Fruit fly (Drosophila melanogaster): Measurements from ENCODE around the gene COX8.

The COX8 gene

DNA sequence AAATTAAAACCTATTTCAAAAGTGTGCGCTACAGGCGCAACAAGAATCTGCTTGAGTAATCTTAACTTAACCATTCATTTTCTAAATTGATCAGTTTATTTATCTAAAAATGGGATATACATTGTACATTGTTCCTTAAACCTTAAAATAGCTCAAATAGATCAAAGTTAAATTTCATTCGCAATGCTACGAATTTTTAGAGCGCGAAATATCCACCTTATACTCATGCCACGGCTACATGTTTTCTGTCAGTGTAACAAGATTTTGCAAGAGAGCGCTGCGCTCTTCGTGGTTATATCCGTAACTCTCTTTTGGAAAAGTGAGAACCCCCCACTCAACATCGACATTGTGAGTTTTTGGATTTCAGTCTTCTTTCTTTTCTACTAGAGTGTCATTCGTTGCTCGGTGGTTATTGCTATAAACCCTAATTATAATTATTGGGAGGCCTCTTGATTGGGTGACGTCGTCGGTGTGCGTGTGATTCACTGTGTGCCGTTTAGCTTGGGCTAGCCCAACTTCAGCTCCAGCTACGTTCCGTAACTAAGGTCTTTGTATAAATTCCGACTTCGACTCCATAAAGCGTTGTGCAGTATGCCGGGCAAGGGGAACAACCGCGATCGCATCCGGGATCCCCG lies 29.6 kb downstream of the COX8 start (continued):
- TF ChIP-seq mirr (GFP tag; optimal IDR thresholded peaks at IDR 0.05) (no peak), CG32532 (GFP tag; IDR thresholded peaks at IDR 0.05) (0 out of 2 replicates have a peak, but pooled peaks have one; percentile 23), MESR4 (GFP tag; optimal IDR thresholded peaks at IDR 0.05) (no peak), bcd (GFP tag; optimal IDR thresholded peaks at IDR 0.05) (peak; percentile 6), prd (optimal IDR thresholded peaks at IDR 0.05) (no peak), prd (GFP tag; IDR thresholded peaks at IDR 0.05) (peak; percentile 53; the same call in 2 of the 3 replicates), Trl (optimal IDR thresholded peaks at IDR 0.05) (peak; percentile 63 to 74), Trl (GFP tag; optimal IDR thresholded peaks at IDR 0.05) (peak; percentile 14), CG10959 (GFP tag; IDR thresholded peaks at IDR 0.05) (no peak), pfk (GFP tag; optimal IDR thresholded peaks at IDR 0.05) (no peak), lola (GFP tag; optimal IDR thresholded peaks at IDR 0.05) (peak in 1 of 3 experiments; percentile 25), CG9817 (tag; optimal IDR thresholded peaks at IDR 0.05) (no peak), sug (tag; optimal IDR thresholded peaks at IDR 0.05) (no peak), Dip2 (GFP tag; IDR thresholded peaks at IDR 0.05) (no peak), Taf1 (GFP tag; IDR thresholded peaks at IDR 0.05) (no peak), Oli (tag; optimal IDR thresholded peaks at IDR 0.05) (peak; percentile 41), CG15073 (GFP tag; optimal IDR thresholded peaks at IDR 0.05) (no peak), CG11247 (GFP tag; IDR thresholded peaks at IDR 0.05) (no peak), unpg (GFP tag; optimal IDR thresholded peaks at IDR 0.05) (peak; percentile 52), pum (GFP tag; optimal IDR thresholded peaks at IDR 0.05) (peak; percentile 8), fru (optimal IDR thresholded peaks at IDR 0.05) (no peak), CG7987 (GFP tag; optimal IDR thresholded peaks at IDR 0.05) (no peak), dmrt11E (tag; optimal IDR thresholded peaks at IDR 0.05) (peak; percentile 38), Ravus (GFP tag; IDR thresholded peaks at IDR 0.05) (no peak), Doc3 (GFP tag; IDR thresholded peaks at IDR 0.05; ENCODE audit: partially characterized antibody) (no peak), Dfd (GFP tag; optimal IDR thresholded peaks at IDR 0.05) (no peak), CG12236 (GFP tag; optimal IDR thresholded peaks at IDR 0.05) (no peak), HmgZ (tag; optimal IDR thresholded peaks at IDR 0.05) (no peak), CG34224 (GFP tag; IDR thresholded peaks at IDR 0.05; ENCODE audit: partially characterized antibody) (no peak), odd (GFP tag; optimal IDR thresholded peaks at IDR 0.05) (no peak), abd-A (tag; optimal IDR thresholded peaks at IDR 0.05) (no peak), crp (GFP tag; optimal IDR thresholded peaks at IDR 0.05) (no peak), CG4404 (GFP tag; IDR thresholded peaks at IDR 0.05) (no peak), wor (GFP tag; IDR thresholded peaks at IDR 0.05) (no peak), CG18764 (GFP tag; optimal IDR thresholded peaks at IDR 0.05) (no peak), CG15269 (tag; optimal IDR thresholded peaks at IDR 0.05) (peak; percentile 53), PHDP (tag; optimal IDR thresholded peaks at IDR 0.05) (peak; percentile 67), CG14050 (GFP tag; IDR thresholded peaks at IDR 0.05) (no peak), CrebB (tag; optimal IDR thresholded peaks at IDR 0.05) (no peak), CG8944 (GFP tag; optimal IDR thresholded peaks at IDR 0.05) (no peak), CG6654 (GFP tag; optimal IDR thresholded peaks at IDR 0.05) (no peak), chif (GFP tag; optimal IDR thresholded peaks at IDR 0.05) (peak; percentile 16 to 41), Awh (GFP tag; IDR thresholded peaks at IDR 0.05) (peak; percentile 44; the same call in 1 of the 2 replicates), caup (GFP tag; optimal IDR thresholded peaks at IDR 0.05; ENCODE audit: severe bottlenecking) (peak; percentile 13), MTF-1 (GFP tag; optimal IDR thresholded peaks at IDR 0.05; ENCODE audit: borderline replicate concordance) (no peak), hkb (optimal IDR thresholded peaks at IDR 0.05) (no peak), hkb (GFP tag; IDR thresholded peaks at IDR 0.05) (no peak), CG15514 (GFP tag; optimal IDR thresholded peaks at IDR 0.05) (peak; percentile 1), CG3407 (GFP tag; optimal IDR thresholded peaks at IDR 0.05) (peak; percentile 22), ind (GFP tag; optimal IDR thresholded peaks at IDR 0.05) (peak; percentile 39), Ets97D (GFP tag; optimal IDR thresholded peaks at IDR 0.05) (no peak)

Measured in whole organism, embryonic.